Worm (Caenorhabditis elegans) whole organism, young adult: ENCODE results near the gene F07F6.1.

Source experiments
- F33H1.4 ChIP-seq: fragments of 200-800 bp; sonication (Bioruptor generic); IDR thresholded peaks from 2 replicates; pipeline ENCODE4 v1.3.6; 2022; ENCODE audit warnings: missing genetic modification reagents, missing genetic modification characterization, missing compliant biosample characterization
- ekl-4 ChIP-seq: fragments of 200-800 bp; sonication (Bioruptor generic); IDR thresholded peaks from 2 replicates; pipeline ENCODE4 v1.3.6; 2022; ENCODE audit warnings: missing genetic modification reagents, missing genetic modification characterization, missing compliant biosample characterization
- lin-54 ChIP-seq: fragments of 200-800 bp; sonication (Bioruptor generic); optimal IDR thresholded peaks from 2 replicates; lab custom pipeline; 2018; ENCODE audit warnings: mild to moderate bottlenecking, missing genetic modification characterization, missing compliant biosample characterization
- pha-4 ChIP-seq: fragments of 150-350 bp; sonication (generic microtip); optimal IDR thresholded peaks from 2 replicates; lab custom pipeline; 2014; ENCODE audit warnings: missing biosample characterization, missing genetic modification reagents, missing genetic modification characterization

ce11 chrII:5417905-5418304, 19.8 kb upstream of the F07F6.1 start:
- no peak for TF ChIP-seq pha-4 (tag; lab: Kevin White, UChicago)
- TF ChIP-seq ekl-4, result no peak
- no peak for TF ChIP-seq lin-54
- no peak for TF ChIP-seq F33H1.4 (GFP tag; lab: Robert Waterston, UW)
